Fruit fly (Drosophila melanogaster) Kc167 (cell line): ENCODE measurements around the gene CG9926.

Source experiments
- Myc ChIP-seq: fragments of >200 bp; optimal IDR thresholded peaks from 2 replicates; lab custom pipeline; 2017; ENCODE audit warnings: missing external identifiers
- Sin3A ChIP-seq: fragments of >200 bp; optimal IDR thresholded peaks from 2 replicates; lab custom pipeline; 2018; ENCODE audit warnings: missing external identifiers
- h ChIP-seq: fragments of >200 bp; optimal IDR thresholded peaks from 3 replicates; lab custom pipeline; 2018; ENCODE audit warnings: missing external identifiers
- insv ChIP-seq: fragments of >200 bp; optimal IDR thresholded peaks from 3 replicates; lab custom pipeline; 2018; ENCODE audit warnings: missing external identifiers
- psq ChIP-seq: fragments of >200 bp; optimal IDR thresholded peaks from 2 replicates; lab custom pipeline; 2017; ENCODE audit warnings: missing external identifiers
- ttk ChIP-seq: sonication (Bioruptor generic); optimal IDR thresholded peaks from 2 replicates; lab custom pipeline; 2017; ENCODE audit warnings: missing external identifiers

The CG9926 gene

DNA sequence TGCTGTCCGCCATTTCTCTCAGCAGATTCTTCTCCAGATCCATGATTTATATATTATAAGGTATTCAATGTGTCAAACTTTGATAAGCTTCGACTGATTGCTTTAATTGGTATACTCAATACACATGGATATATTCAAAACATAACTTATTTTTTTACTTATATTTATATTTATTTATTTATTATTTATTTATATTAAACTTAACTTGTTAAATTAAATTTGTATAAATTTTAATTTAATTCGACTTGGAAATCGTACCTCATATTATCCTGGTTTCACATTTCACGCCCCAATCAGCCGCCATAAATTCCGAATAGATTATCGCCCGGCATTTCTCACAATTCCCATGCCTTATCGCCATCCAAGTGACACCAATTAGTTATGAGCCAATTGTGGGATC is 7.6 kb downstream of the CG9926 start, which contains the start of gene Art9:
Gene Art9 (minus strand): TSS at position 101 of the 400 bp plus-strand sequence.
- TF ChIP-seq Sin3A (lab: Kevin White, UChicago) (no peak), psq (lab: Kevin White, UChicago) (no peak), insv (lab: Kevin White, UChicago) (no peak), Myc (lab: Kevin White, UChicago) (no peak), h (lab: Kevin White, UChicago) (no peak), ttk (lab: Kevin White, UChicago) (no peak)

DNA sequence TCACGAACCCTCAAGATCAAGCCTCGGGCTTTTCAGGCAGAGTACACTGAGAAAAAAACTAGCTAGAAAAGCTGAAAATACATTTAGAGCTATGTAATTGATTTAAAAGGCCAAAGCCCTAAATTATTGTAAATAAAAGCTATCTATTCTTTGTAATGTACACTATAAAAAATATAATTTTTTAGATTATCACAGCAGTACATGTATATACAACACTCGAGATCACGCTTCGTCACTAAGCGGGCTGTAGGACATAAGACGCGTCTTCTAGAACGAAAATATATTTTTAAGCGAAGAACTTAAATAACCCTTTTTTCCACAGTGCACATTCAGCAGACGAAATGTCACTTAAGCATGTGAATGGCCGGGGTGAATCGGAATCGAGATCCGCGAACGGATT is 9.5 kb downstream of the CG9926 start:
- TF ChIP-seq Sin3A (lab: Kevin White, UChicago) (no peak), ttk (lab: Kevin White, UChicago) (no peak)

DNA sequence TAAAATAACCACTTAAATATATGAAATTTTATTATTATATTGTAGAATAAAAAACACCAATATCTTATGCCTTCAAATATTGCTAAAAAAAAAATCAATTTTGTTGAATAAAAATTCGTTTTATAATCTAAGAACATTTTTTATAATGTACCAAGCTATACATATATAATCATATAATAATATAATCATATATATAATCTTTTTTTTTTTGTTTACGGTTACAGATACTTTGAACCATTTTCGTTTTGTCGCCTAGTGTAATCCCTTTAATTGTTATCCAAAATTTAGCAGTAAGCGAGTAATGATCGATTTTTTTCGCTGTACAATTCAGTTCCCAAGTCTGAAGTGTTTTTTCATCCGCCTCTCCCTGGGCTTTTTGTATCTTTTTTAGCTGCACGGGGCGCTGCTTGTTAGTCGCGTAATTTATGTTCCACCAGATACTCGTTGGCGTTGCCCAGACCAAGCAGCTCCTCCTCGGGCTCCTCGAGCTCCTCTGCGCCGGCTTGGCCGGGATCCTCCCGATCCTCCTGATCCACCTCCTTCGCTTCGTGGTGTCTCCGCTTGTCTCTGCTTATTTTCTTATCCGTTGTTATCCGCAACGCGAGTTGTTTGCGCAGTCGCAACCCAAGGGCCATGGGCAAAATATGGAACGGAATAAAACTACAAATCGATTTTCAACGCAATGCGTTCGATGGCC is 11.4 kb downstream of the CG9926 start:
- TF ChIP-seq psq (lab: Kevin White, UChicago) (no peak), Myc (lab: Kevin White, UChicago) (no peak), insv (lab: Kevin White, UChicago) (no peak), h (lab: Kevin White, UChicago) (no peak), ttk (lab: Kevin White, UChicago) (no peak), Sin3A (lab: Kevin White, UChicago) (no peak)

DNA sequence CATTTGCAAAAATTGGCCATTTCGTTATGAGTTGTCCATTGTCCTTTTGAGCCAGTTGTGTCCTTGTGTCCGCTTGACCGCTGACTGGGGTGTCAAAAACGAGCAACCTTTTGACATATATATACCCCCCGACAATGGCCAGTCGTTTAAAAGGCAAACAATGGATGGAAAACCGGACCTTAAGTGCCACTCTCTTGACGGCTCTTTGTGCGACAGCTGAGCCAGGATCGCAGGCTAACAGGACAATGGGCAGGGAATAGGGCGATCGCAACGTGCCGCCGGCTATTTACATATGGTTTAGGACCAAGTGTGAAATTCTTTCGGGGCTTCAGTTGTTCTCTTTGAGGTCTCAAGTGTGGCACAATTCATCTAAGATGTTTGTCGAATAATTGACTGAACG is 14.6 kb downstream of the CG9926 start:
- TF ChIP-seq Sin3A (lab: Kevin White, UChicago) (no peak), ttk (lab: Kevin White, UChicago) (no peak), Myc (lab: Kevin White, UChicago) (no peak), psq (lab: Kevin White, UChicago) (no peak), insv (lab: Kevin White, UChicago) (no peak), h (lab: Kevin White, UChicago) (no peak)

DNA sequence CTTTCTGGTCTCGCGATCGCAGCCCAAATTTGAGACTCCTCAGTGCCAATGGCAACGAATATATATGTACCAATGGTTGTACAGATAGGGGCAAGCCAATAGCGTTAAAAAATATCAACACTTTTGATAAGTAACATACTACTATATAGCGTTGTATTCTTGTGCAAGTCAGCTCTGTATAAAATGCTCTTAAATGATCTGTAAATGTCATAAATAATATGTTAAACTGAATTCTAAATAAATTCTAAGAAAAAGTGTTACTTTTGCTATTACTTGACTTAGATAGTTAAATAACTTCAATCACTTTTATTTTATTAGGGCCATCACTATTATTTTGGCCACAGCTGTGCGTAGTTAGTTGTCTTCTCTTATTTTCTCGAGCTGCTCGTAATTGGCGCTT is 16.3 kb downstream of the CG9926 start:
- TF ChIP-seq h (lab: Kevin White, UChicago) (no peak), Sin3A (lab: Kevin White, UChicago) (no peak), insv (lab: Kevin White, UChicago) (no peak), Myc (lab: Kevin White, UChicago) (no peak), psq (lab: Kevin White, UChicago) (no peak), ttk (lab: Kevin White, UChicago) (no peak)

DNA sequence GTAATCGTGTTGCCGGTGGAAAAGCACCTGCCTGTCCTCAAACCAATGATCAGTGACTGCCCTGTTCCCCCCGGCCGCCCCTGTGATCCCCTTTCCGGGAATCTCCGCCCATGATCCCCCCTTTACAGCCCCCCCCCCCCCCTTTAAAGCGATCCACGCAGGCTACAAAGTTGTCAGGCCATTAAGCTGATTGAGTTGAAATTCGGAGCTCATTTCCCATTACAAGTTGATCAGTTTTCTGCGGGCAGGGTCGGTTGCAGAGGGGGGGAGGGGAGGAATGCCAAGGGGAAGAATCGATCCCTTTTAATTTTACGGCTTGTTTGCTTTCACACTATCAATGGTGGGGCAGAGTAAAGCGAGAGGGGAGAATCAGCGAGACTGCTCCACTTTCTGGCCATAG is 17.0 kb downstream of the CG9926 start:
- TF ChIP-seq insv (lab: Kevin White, UChicago) (no peak), Sin3A (lab: Kevin White, UChicago) (no peak), h (lab: Kevin White, UChicago) (no peak), ttk (lab: Kevin White, UChicago) (no peak), Myc (lab: Kevin White, UChicago) (no peak), psq (lab: Kevin White, UChicago) (no peak)

DNA sequence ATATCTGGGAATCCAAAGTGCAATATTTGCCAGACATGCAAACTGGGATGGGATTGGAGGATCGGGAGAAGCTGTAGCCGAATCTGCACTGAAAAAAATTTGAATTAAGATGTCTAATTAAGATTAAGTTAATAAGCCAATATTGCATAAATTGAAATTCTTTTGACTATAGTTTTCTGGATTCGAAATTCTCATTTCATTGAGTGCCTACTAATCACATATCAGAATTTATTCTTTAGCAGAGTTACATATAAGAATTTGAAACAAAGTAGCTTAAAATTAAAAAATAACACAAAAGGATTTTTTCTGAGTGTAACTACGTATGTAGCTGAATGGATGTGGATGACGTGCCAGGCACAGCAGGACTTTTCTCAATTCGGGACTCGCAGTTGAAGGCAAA is 19.1 kb downstream of the CG9926 start:
- TF ChIP-seq Sin3A (lab: Kevin White, UChicago) (no peak), psq (lab: Kevin White, UChicago) (no peak), ttk (lab: Kevin White, UChicago) (no peak), insv (lab: Kevin White, UChicago) (no peak), Myc (lab: Kevin White, UChicago) (no peak), h (lab: Kevin White, UChicago) (no peak)

DNA sequence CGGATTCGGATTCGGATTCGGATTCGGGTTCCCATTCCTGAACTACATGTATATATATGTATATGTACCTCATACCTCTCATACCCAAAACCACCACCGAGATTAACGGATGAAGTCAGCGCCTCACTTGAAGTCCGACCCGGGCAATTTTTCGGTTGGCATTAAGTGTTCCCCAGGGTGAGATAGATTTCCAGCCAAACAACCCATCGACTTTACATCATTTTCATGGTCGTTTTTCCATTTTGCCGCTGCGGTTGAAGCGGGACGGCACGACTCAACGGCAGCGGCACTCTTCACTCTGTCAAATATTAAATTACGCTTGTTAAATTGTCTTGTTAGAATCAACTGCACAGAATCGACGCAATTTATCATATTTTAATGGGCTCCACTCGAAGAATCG is 20.7 kb downstream of the CG9926 start:
- TF ChIP-seq insv (lab: Kevin White, UChicago) (no peak), ttk (lab: Kevin White, UChicago) (no peak), psq (lab: Kevin White, UChicago) (no peak), Myc (lab: Kevin White, UChicago) (no peak), Sin3A (lab: Kevin White, UChicago) (no peak), h (lab: Kevin White, UChicago) (no peak)

DNA sequence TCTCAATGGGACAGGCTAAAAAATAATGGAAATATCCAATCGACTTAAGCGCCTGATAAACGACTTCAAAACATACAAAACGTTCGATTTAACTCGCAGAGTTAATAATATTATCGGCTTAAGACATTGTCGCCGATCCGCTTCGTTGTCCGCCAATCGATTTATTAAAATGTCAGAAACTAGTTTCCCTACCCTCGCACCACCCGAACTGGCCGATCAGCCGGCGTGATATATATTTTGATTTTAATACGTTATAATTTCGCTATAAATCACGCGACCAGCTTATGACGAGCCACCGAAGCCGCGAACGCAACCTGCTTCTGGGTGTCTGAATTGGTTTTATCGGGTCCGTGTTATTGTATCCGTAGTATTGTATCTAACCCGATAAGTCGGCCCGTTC is 23.4 kb downstream of the CG9926 start:
- TF ChIP-seq insv (lab: Kevin White, UChicago) (no peak), ttk (lab: Kevin White, UChicago) (no peak), h (lab: Kevin White, UChicago) (no peak), psq (lab: Kevin White, UChicago) (no peak), Myc (lab: Kevin White, UChicago) (no peak)

DNA sequence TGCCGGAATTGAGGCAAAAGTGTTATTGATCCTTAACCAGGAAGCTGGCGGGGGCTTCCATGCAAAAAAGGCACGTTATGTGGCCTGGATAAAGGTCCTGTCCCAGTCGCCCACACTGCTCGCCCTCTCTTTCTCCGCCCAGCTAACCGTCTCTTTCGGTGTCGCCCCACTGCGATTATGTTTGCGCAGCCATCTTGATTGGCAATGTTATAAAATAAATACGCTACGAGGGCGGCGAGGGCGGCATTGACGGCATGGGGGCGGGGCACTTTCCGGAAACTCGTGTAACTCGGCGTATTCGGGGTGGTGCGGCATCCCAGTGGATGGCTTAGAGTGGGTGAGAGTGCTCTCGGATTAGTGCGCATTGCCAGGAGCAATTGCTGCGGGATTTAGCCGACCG is 27.3 kb downstream of the CG9926 start:
- no peak for TF ChIP-seq psq (lab: Kevin White, UChicago)
- no peak for TF ChIP-seq ttk (lab: Kevin White, UChicago)
- no peak for TF ChIP-seq insv (lab: Kevin White, UChicago)
- no peak for TF ChIP-seq Sin3A (lab: Kevin White, UChicago)
- TF ChIP-seq h (lab: Kevin White, UChicago): no peak
- TF ChIP-seq Myc (lab: Kevin White, UChicago): no peak

DNA sequence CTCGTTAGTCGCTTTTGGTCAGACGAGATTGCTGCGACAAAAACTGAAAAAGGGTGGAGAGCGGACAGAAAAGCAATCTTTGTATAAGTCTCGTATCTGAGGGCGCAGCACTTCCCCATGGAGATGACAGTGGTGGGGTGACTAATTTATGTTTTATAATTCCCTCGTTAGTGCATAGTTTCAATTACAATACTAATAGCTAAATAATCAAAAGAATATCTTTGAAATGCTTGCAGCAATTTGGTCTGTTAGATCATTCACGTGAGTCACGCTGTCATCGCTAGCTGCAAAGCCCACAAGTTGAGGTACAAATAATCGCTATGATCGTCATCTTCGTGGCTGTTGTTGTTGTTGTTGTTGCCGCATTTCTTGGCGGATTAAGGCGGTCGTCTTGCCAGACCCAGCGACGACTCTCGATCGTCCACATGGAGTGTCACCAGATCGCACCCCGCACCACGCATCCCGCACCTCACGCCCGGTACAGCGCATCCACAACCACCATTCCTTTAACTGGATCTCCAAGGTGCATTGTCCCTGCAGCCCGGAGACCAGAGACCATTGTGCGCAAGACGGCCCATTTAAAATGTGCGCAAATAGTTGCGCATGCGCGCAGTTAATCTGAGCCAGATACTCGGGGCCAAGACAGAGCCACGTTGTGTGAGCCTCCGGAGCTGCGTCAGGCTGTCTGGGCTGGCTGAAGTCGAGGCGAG is 29.0 kb downstream of the CG9926 start:
- TF ChIP-seq ttk (lab: Kevin White, UChicago): no peak
- no peak for TF ChIP-seq insv (lab: Kevin White, UChicago)
- TF ChIP-seq Myc (lab: Kevin White, UChicago): no peak
- TF ChIP-seq h (lab: Kevin White, UChicago): no peak
- TF ChIP-seq psq (lab: Kevin White, UChicago): no peak
- TF ChIP-seq Sin3A (lab: Kevin White, UChicago): no peak
